Worm (Caenorhabditis elegans) whole organism, late embryonic: ENCODE results near the gene F09C6.3.

Source experiments
- C08G9.2 ChIP-seq: sonication (generic microtip); optimal IDR thresholded peaks from 2 replicates; lab custom pipeline; 2016; ENCODE audit warnings: mild to moderate bottlenecking, missing genetic modification characterization, moderate library complexity, missing compliant biosample characterization
- F13H6.1 ChIP-seq: sonication (generic microtip); optimal IDR thresholded peaks from 2 replicates; lab custom pipeline; 2016; ENCODE audit warnings: missing genetic modification characterization, missing compliant biosample characterization
- K09A11.1 ChIP-seq: sonication (generic microtip); optimal IDR thresholded peaks from 2 replicates; lab custom pipeline; 2017; ENCODE audit warnings: antibody characterized with exemption, mild to moderate bottlenecking, missing genetic modification characterization, missing compliant biosample characterization; ENCODE audit not compliant: insufficient read depth
- T23F11.4 ChIP-seq: fragments of 200-800 bp; sonication (Bioruptor generic); optimal IDR thresholded peaks from 2 replicates; lab custom pipeline; 2018; ENCODE audit warnings: mild to moderate bottlenecking, missing genetic modification characterization, missing compliant biosample characterization
- ceh-19 ChIP-seq: fragments of 200-800 bp; sonication (Bioruptor generic); optimal IDR thresholded peaks from 2 replicates; lab custom pipeline; 2018; ENCODE audit warnings: mild to moderate bottlenecking, missing genetic modification characterization, missing compliant biosample characterization
- ceh-22 ChIP-seq: sonication (generic microtip); optimal IDR thresholded peaks from 2 replicates; lab custom pipeline; 2017; ENCODE audit warnings: missing biosample characterization, missing genetic modification characterization
- ceh-24 ChIP-seq: sonication (generic microtip); optimal IDR thresholded peaks from 2 replicates; lab custom pipeline; 2016; ENCODE audit warnings: mild to moderate bottlenecking, missing genetic modification characterization, missing compliant biosample characterization
- ceh-30 ChIP-seq: fragments of 150-350 bp; optimal IDR thresholded peaks from 2 replicates; lab custom pipeline; 2014; ENCODE audit warnings: missing biosample characterization, missing genetic modification characterization
- ceh-31 ChIP-seq: sonication (generic microtip); optimal IDR thresholded peaks from 2 replicates; lab custom pipeline; 2016; ENCODE audit warnings: missing genetic modification characterization, missing compliant biosample characterization
- ceh-45 ChIP-seq: fragments of 200-800 bp; sonication (Bioruptor generic); IDR thresholded peaks from 2 replicates; pipeline ENCODE4 v1.3.6; 2022; ENCODE audit warnings: missing genetic modification reagents, missing genetic modification characterization, missing compliant biosample characterization
- ceh-48 ChIP-seq: sonication (generic microtip); optimal IDR thresholded peaks from 2 replicates; lab custom pipeline; 2016; ENCODE audit warnings: missing genetic modification characterization, inconsistent platforms, missing compliant biosample characterization
- che-1 ChIP-seq: sonication (generic microtip); optimal IDR thresholded peaks from 2 replicates; lab custom pipeline; 2016; ENCODE audit warnings: mild to moderate bottlenecking, missing genetic modification characterization, missing compliant biosample characterization
- dmd-4 ChIP-seq: sonication (generic microtip); optimal IDR thresholded peaks from 2 replicates; lab custom pipeline; 2016; ENCODE audit warnings: borderline replicate concordance, missing genetic modification characterization, missing compliant biosample characterization
- elt-2 ChIP-seq: sonication (generic microtip); optimal IDR thresholded peaks from 2 replicates; lab custom pipeline; 2016; ENCODE audit warnings: missing genetic modification reagents, missing genetic modification characterization, missing compliant biosample characterization
- fkh-6 ChIP-seq: sonication (generic microtip); optimal IDR thresholded peaks from 2 replicates; lab custom pipeline; 2016; ENCODE audit warnings: missing genetic modification characterization, missing compliant biosample characterization
- gmeb-2 ChIP-seq: sonication (generic microtip); optimal IDR thresholded peaks from 2 replicates; lab custom pipeline; 2016; ENCODE audit warnings: missing genetic modification characterization, inconsistent platforms, missing compliant biosample characterization
- lim-6 ChIP-seq: sonication (generic microtip); optimal IDR thresholded peaks from 2 replicates; lab custom pipeline; 2016; ENCODE audit warnings: missing genetic modification characterization, missing compliant biosample characterization
- lin-11 ChIP-seq: fragments of 200-800 bp; sonication (Bioruptor generic); optimal IDR thresholded peaks from 2 replicates; lab custom pipeline; 2018; ENCODE audit warnings: mild to moderate bottlenecking, missing genetic modification characterization, missing compliant biosample characterization
- nfya-1 ChIP-seq: sonication (generic microtip); optimal IDR thresholded peaks from 2 replicates; lab custom pipeline; 2017; ENCODE audit warnings: missing genetic modification characterization, mild to moderate bottlenecking, missing compliant biosample characterization, antibody characterized with exemption, moderate library complexity
- odd-2 ChIP-seq: sonication (generic microtip); optimal IDR thresholded peaks from 2 replicates; lab custom pipeline; 2017; ENCODE audit warnings: antibody characterized with exemption, mild to moderate bottlenecking, missing genetic modification characterization, missing compliant biosample characterization
- pag-3 ChIP-seq: sonication (generic microtip); optimal IDR thresholded peaks from 2 replicates; lab custom pipeline; 2016; ENCODE audit warnings: missing compliant biosample characterization, missing genetic modification characterization, borderline replicate concordance
- pat-9 ChIP-seq: fragments of 200-800 bp; sonication (Bioruptor generic); optimal IDR thresholded peaks from 2 replicates; lab custom pipeline; 2018; ENCODE audit warnings: mild to moderate bottlenecking, missing genetic modification characterization, moderate library complexity, missing compliant biosample characterization
- pax-1 ChIP-seq: fragments of 150-350 bp; optimal IDR thresholded peaks from 2 replicates; lab custom pipeline; 2014; ENCODE audit warnings: missing biosample characterization, missing genetic modification characterization
- pha-4 ChIP-seq: fragments of 150-350 bp; optimal IDR thresholded peaks from 2 replicates; lab custom pipeline; 2018; ENCODE audit warnings: missing biosample characterization, missing genetic modification reagents, missing genetic modification characterization
- ref-2 ChIP-seq: sonication (generic microtip); optimal IDR thresholded peaks from 2 replicates; lab custom pipeline; 2016; ENCODE audit warnings: missing genetic modification characterization, missing compliant biosample characterization
- rnt-1 ChIP-seq: sonication (generic microtip); optimal IDR thresholded peaks from 2 replicates; lab custom pipeline; 2016; ENCODE audit warnings: missing genetic modification characterization, missing compliant biosample characterization
- sox-4 ChIP-seq: sonication (generic microtip); optimal IDR thresholded peaks from 2 replicates; lab custom pipeline; 2017; ENCODE audit warnings: mild to moderate bottlenecking, missing genetic modification characterization, inconsistent platforms, missing compliant biosample characterization
- tbx-7 ChIP-seq: sonication (generic microtip); optimal IDR thresholded peaks from 2 replicates; lab custom pipeline; 2016; ENCODE audit warnings: missing genotype, missing genetic modification characterization, missing compliant biosample characterization
- ttx-3 ChIP-seq: sonication (generic microtip); optimal IDR thresholded peaks from 2 replicates; lab custom pipeline; 2016; ENCODE audit warnings: missing genetic modification reagents, missing genetic modification characterization, missing compliant biosample characterization
- unc-3 ChIP-seq, 2 experiments: fragments of 200-800 bp in 1 of 2; sonication (Bioruptor generic) in 1 of 2; sonication (generic microtip) in 1 of 2; conservative IDR thresholded peaks in 1 of 2; optimal IDR thresholded peaks in 1 of 2; 2 replicates each; pipeline versions ENCODE4 v1.3.6 to Lab custom; 2016 to 2022; ENCODE audit warnings: missing compliant biosample characterization in 2 of 2, missing genetic modification characterization in 2 of 2, missing genetic modification reagents in 1 of 2
- unc-42 ChIP-seq: sonication (generic microtip); optimal IDR thresholded peaks from 2 replicates; lab custom pipeline; 2016; ENCODE audit warnings: missing genotype, missing genetic modification characterization, missing compliant biosample characterization
- ztf-16 ChIP-seq: sonication (generic microtip); optimal IDR thresholded peaks from 2 replicates; lab custom pipeline; 2017; ENCODE audit warnings: missing genetic modification characterization, missing compliant biosample characterization

F09C6.3 gene

ce11 chrV:16918378-16918777 is 38.4 kb upstream of the F09C6.3 start, which contains the start of the genes fbxa-206 and Y102A5C.2:
Gene fbxa-206 (minus strand): TSS chrV:16918478.
Gene Y102A5C.2 (plus strand): TSS chrV:16918731.
- TF ChIP-seq tbx-7 (tag; lab: Kevin White, UChicago): no peak

ce11 chrV:16916079-16916478 is 36.1 kb upstream of the F09C6.3 start, which contains the start of gene F09C6.10:
Gene F09C6.10 (minus strand): TSS chrV:16916179.
- TF ChIP-seq ceh-31 (tag; lab: Kevin White, UChicago) (no peak), ceh-22 (tag; lab: Kevin White, UChicago) (no peak), unc-3 (GFP tag; conservative IDR thresholded peaks at IDR 0.05; lab: Robert Waterston, UW) (no peak), unc-3 (tag; optimal IDR thresholded peaks at IDR 0.05; lab: Kevin White, UChicago) (no peak), ceh-19 (no peak), ceh-24 (tag; lab: Kevin White, UChicago) (no peak), lim-6 (tag; lab: Kevin White, UChicago) (no peak), sox-4 (tag; lab: Kevin White, UChicago) (no peak), ceh-30 (tag; lab: Kevin White, UChicago) (no peak), pat-9 (tag; lab: Kevin White, UChicago) (no peak), ceh-48 (tag; lab: Kevin White, UChicago) (no peak), gmeb-2 (no peak), pha-4 (tag; lab: Kevin White, UChicago) (no peak), ref-2 (tag; lab: Kevin White, UChicago) (no peak)

ce11 chrV:16911934-16912333 is 32.0 kb upstream of the F09C6.3 start, which contains the start of gene nhr-116:
Gene nhr-116 (plus strand): TSS chrV:16912234.
- TF ChIP-seq rnt-1 (no peak), nfya-1 (no peak), che-1 (no peak), K09A11.1 (tag; lab: Kevin White, UChicago) (no peak), F13H6.1 (tag; lab: Kevin White, UChicago) (no peak), dmd-4 (tag; lab: Kevin White, UChicago) (no peak), ttx-3 (no peak), ztf-16 (tag; lab: Kevin White, UChicago) (no peak), odd-2 (tag; lab: Kevin White, UChicago) (no peak), gmeb-2 (no peak), ceh-45 (no peak), C08G9.2 (no peak), pax-1 (tag; lab: Kevin White, UChicago) (no peak), ref-2 (tag; lab: Kevin White, UChicago) (no peak), lin-11 (no peak), pha-4 (tag; lab: Kevin White, UChicago) (no peak), T23F11.4 (GFP tag; lab: Kevin White, UChicago) (no peak), fkh-6 (tag; lab: Kevin White, UChicago) (no peak)
- TF ChIP-seq, all 69 proteins: peak for 0

ce11 chrV:16911294-16911693 is 31.3 kb upstream of the F09C6.3 start:
- TF ChIP-seq pha-4 (tag; lab: Kevin White, UChicago) (no peak), elt-2 (tag; lab: Kevin White, UChicago) (peak; percentile 14)

ce11 chrV:16910864-16911263 is 30.9 kb upstream of the F09C6.3 start:
- TF ChIP-seq pag-3 (tag; lab: Kevin White, UChicago) (no peak), unc-42 (tag; lab: Kevin White, UChicago) (no peak), ceh-48 (tag; lab: Kevin White, UChicago) (no peak)
